Fruit fly (Drosophila melanogaster) whole organism, embryonic: ENCODE results near the gene CG3040.

Source experiments
- Adf1 ChIP-seq: fragments of 200-800 bp; sonication (Bioruptor generic); IDR thresholded peaks from 2 replicates; pipeline ENCODE4 v1.3.6; 2022; ENCODE audit warnings: missing biosample characterization, missing genetic modification characterization
- Bteb2 ChIP-seq: fragments of 200-800 bp; sonication (Bioruptor generic); optimal IDR thresholded peaks from 2 replicates; lab custom pipeline; 2016; ENCODE audit warnings: missing biosample characterization, missing genetic modification characterization
- CG10654 ChIP-seq: fragments of 200-800 bp; sonication (Bioruptor generic); optimal IDR thresholded peaks from 2 replicates; lab custom pipeline; 2016; ENCODE audit warnings: missing biosample characterization, missing genetic modification characterization
- CG11504 ChIP-seq: fragments of 200-800 bp; sonication (Bioruptor generic); optimal IDR thresholded peaks from 3 replicates; lab custom pipeline; 2019; ENCODE audit warnings: missing biosample characterization, mild to moderate bottlenecking, missing genetic modification characterization, moderate library complexity
- CG12744 ChIP-seq: fragments of 200-800 bp; sonication (Bioruptor generic); optimal IDR thresholded peaks from 2 replicates; lab custom pipeline; 2016; ENCODE audit warnings: missing biosample characterization, missing genetic modification characterization
- CG14050 ChIP-seq: fragments of 200-800 bp; sonication (Bioruptor generic); IDR thresholded peaks from 3 replicates; pipeline ENCODE4 v1.3.6; 2022; ENCODE audit warnings: missing biosample characterization, missing genetic modification characterization
- CG14441 ChIP-seq: fragments of 200-800 bp; sonication (Bioruptor generic); IDR thresholded peaks from 2 replicates; pipeline ENCODE4 v1.3.6; 2022; ENCODE audit warnings: missing biosample characterization, missing genetic modification characterization
- CG15073 ChIP-seq: fragments of 200-800 bp; sonication (Bioruptor generic); optimal IDR thresholded peaks from 2 replicates; lab custom pipeline; 2016; ENCODE audit warnings: missing biosample characterization, missing genetic modification characterization
- CG17359 ChIP-seq: fragments of 200-800 bp; sonication (Bioruptor generic); optimal IDR thresholded peaks from 3 replicates; lab custom pipeline; 2018; ENCODE audit warnings: missing biosample characterization, mild to moderate bottlenecking, missing genetic modification characterization, moderate library complexity
- CG17612 ChIP-seq: fragments of 200-800 bp; sonication (Bioruptor generic); IDR thresholded peaks from 2 replicates; pipeline ENCODE4 v1.3.6; 2022; ENCODE audit warnings: missing biosample characterization, missing genetic modification characterization
- CG31365 ChIP-seq: fragments of 200-800 bp; sonication (Bioruptor generic); optimal IDR thresholded peaks from 2 replicates; lab custom pipeline; 2018; ENCODE audit warnings: missing biosample characterization, mild to moderate bottlenecking, missing genetic modification characterization
- CG3163 ChIP-seq: fragments of 200-800 bp; sonication (Bioruptor generic); optimal IDR thresholded peaks from 3 replicates; lab custom pipeline; 2016; ENCODE audit warnings: missing biosample characterization, missing genetic modification characterization
- CG32767 ChIP-seq: fragments of 200-800 bp; sonication (Bioruptor generic); IDR thresholded peaks from 2 replicates; pipeline ENCODE4 v1.3.6; 2022; ENCODE audit warnings: missing biosample characterization, missing genetic modification characterization
- CG4360 ChIP-seq: fragments of 200-800 bp; sonication (Bioruptor generic); IDR thresholded peaks from 2 replicates; pipeline ENCODE4 v1.3.6; 2022; ENCODE audit warnings: missing biosample characterization, missing genetic modification characterization
- CG5180 ChIP-seq: fragments of 200-800 bp; sonication (Bioruptor generic); optimal IDR thresholded peaks from 3 replicates; lab custom pipeline; 2017; ENCODE audit warnings: missing biosample characterization, missing genetic modification characterization, mild to moderate bottlenecking, moderate library complexity, missing genetic modification reagents
- CG6813 ChIP-seq: fragments of 200-800 bp; sonication (Bioruptor generic); optimal IDR thresholded peaks from 2 replicates; lab custom pipeline; 2017; ENCODE audit warnings: missing biosample characterization, missing genetic modification characterization, mild to moderate bottlenecking, moderate library complexity, missing genetic modification reagents
- CG7745 ChIP-seq: fragments of 200-800 bp; sonication (Bioruptor generic); optimal IDR thresholded peaks from 2 replicates; lab custom pipeline; 2018; ENCODE audit warnings: missing biosample characterization, mild to moderate bottlenecking, missing genetic modification characterization, moderate library complexity
- CG8924 ChIP-seq: fragments of 200-800 bp; optimal IDR thresholded peaks from 3 replicates; lab custom pipeline; 2019; ENCODE audit warnings: missing biosample characterization, mild to moderate bottlenecking, missing genetic modification characterization, moderate library complexity
- Drgx ChIP-seq: fragments of 200-800 bp; sonication (Bioruptor generic); IDR thresholded peaks from 2 replicates; pipeline ENCODE4 v1.3.6; 2022; ENCODE audit warnings: missing biosample characterization, missing genetic modification characterization
- ERR ChIP-seq: fragments of 200-800 bp; sonication (Bioruptor generic); optimal IDR thresholded peaks from 2 replicates; lab custom pipeline; 2016; ENCODE audit warnings: missing biosample characterization, missing genetic modification characterization
- HLH3B ChIP-seq: fragments of 200-800 bp; sonication (Bioruptor generic); IDR thresholded peaks from 2 replicates; pipeline ENCODE4 v1.3.6; 2022; ENCODE audit warnings: missing biosample characterization, missing genetic modification characterization
- Hmr ChIP-seq: fragments of 200-800 bp; sonication (Bioruptor generic); optimal IDR thresholded peaks from 3 replicates; lab custom pipeline; 2017; ENCODE audit warnings: mild to moderate bottlenecking, missing biosample characterization, missing genetic modification reagents, missing genetic modification characterization
- MTF-1 ChIP-seq: fragments of 200-800 bp; sonication (Bioruptor generic); optimal IDR thresholded peaks from 2 replicates; lab custom pipeline; 2018; ENCODE audit warnings: missing biosample characterization, mild to moderate bottlenecking, missing genetic modification characterization, borderline replicate concordance
- Med ChIP-seq: fragments of 200-800 bp; sonication (Bioruptor generic); peaks from one replicate; lab custom pipeline; 2016; ENCODE audit warnings: missing biosample characterization, missing genetic modification characterization, mild to moderate bottlenecking, inconsistent platforms, moderate library complexity
- Opbp ChIP-seq: fragments of 200-800 bp; sonication (Bioruptor generic); IDR thresholded peaks from 3 replicates; pipeline ENCODE4 v1.3.6; 2022; ENCODE audit warnings: missing biosample characterization, missing genetic modification characterization; ENCODE audit not compliant: partially characterized antibody
- Optix ChIP-seq: fragments of 200-800 bp; sonication (Bioruptor generic); IDR thresholded peaks from 3 replicates; pipeline ENCODE4 v1.3.6; 2022; ENCODE audit warnings: missing biosample characterization, missing genetic modification characterization
- PHDP ChIP-seq: fragments of 200-800 bp; sonication (Bioruptor generic); optimal IDR thresholded peaks from 3 replicates; lab custom pipeline; 2018; ENCODE audit warnings: missing biosample characterization, mild to moderate bottlenecking, missing genetic modification characterization, moderate library complexity
- Pdp1 ChIP-seq, 2 experiments: fragments of 200-800 bp; sonication (Bioruptor generic); optimal IDR thresholded peaks; 3 replicates each; lab custom pipeline; 2016; ENCODE audit warnings: missing biosample characterization in 2 of 2, missing genetic modification characterization in 2 of 2, mild to moderate bottlenecking in 1 of 2, moderate library complexity in 1 of 2
- Scr ChIP-seq: fragments of 200-800 bp; sonication (Bioruptor generic); IDR thresholded peaks from 2 replicates; pipeline ENCODE4 v1.3.6; 2022; ENCODE audit warnings: missing biosample characterization, missing genetic modification characterization; ENCODE audit not compliant: partially characterized antibody
- Taf1 ChIP-seq: fragments of 200-800 bp; sonication (Bioruptor generic); IDR thresholded peaks from 2 replicates; pipeline ENCODE4 v1.3.6; 2022; ENCODE audit warnings: missing biosample characterization, missing genetic modification characterization
- Trl ChIP-seq, 3 experiments: fragments of >200 bp in 2 of 3; fragments of 200-800 bp in 1 of 3; sonication (Bioruptor generic) in 1 of 3; optimal IDR thresholded peaks; 2 replicates in 1 of 3; 3 replicates in 2 of 3; lab custom pipeline; 2016 to 2017; ENCODE audit warnings: missing biosample characterization in 1 of 3, missing genetic modification characterization in 1 of 3
- bbx ChIP-seq: fragments of 200-800 bp; sonication (Bioruptor generic); IDR thresholded peaks from 2 replicates; pipeline ENCODE4 v1.3.6; 2022; ENCODE audit warnings: missing biosample characterization, missing genetic modification characterization; ENCODE audit not compliant: partially characterized antibody
- bcd ChIP-seq: fragments of 200-800 bp; sonication (Bioruptor generic); optimal IDR thresholded peaks from 2 replicates; lab custom pipeline; 2017; ENCODE audit warnings: missing biosample characterization, mild to moderate bottlenecking, missing genetic modification characterization
- chinmo ChIP-seq: fragments of 200-800 bp; sonication (Bioruptor generic); IDR thresholded peaks from 4 replicates; pipeline ENCODE4 v1.3.6; 2022; ENCODE audit warnings: missing biosample characterization, missing genetic modification characterization; ENCODE audit not compliant: partially characterized antibody
- gce ChIP-seq: fragments of 200-800 bp; sonication (Bioruptor generic); IDR thresholded peaks from 3 replicates; pipeline ENCODE4 v1.3.6; 2022; ENCODE audit warnings: missing biosample characterization, missing genetic modification characterization
- gro ChIP-seq: fragments of 200-800 bp; sonication (Bioruptor generic); optimal IDR thresholded peaks from 2 replicates; lab custom pipeline; 2016; ENCODE audit warnings: missing biosample characterization, missing genetic modification characterization
- gsb ChIP-seq: fragments of 200-800 bp; sonication (Bioruptor generic); IDR thresholded peaks from 2 replicates; pipeline ENCODE4 v1.3.6; 2022; ENCODE audit warnings: missing biosample characterization, missing genetic modification characterization
- hbn ChIP-seq: fragments of 200-800 bp; sonication (Bioruptor generic); IDR thresholded peaks from 2 replicates; pipeline ENCODE4 v1.3.6; 2022; ENCODE audit warnings: missing biosample characterization, missing genetic modification characterization; ENCODE audit not compliant: partially characterized antibody
- klu ChIP-seq: fragments of 200-800 bp; sonication (Bioruptor generic); IDR thresholded peaks from 2 replicates; pipeline ENCODE4 v1.3.6; 2022; ENCODE audit warnings: missing biosample characterization, missing genetic modification characterization
- kni ChIP-seq: fragments of 200-800 bp; sonication (Bioruptor generic); optimal IDR thresholded peaks from 3 replicates; lab custom pipeline; 2017; ENCODE audit warnings: mild to moderate bottlenecking, missing biosample characterization, missing genetic modification reagents, missing genetic modification characterization
- knrl ChIP-seq: fragments of 200-800 bp; sonication (Bioruptor generic); IDR thresholded peaks from 3 replicates; pipeline ENCODE4 v1.3.6; 2022; ENCODE audit warnings: missing biosample characterization, missing genetic modification characterization; ENCODE audit not compliant: partially characterized antibody
- lab ChIP-seq: fragments of 200-800 bp; sonication (Bioruptor generic); optimal IDR thresholded peaks from 3 replicates; lab custom pipeline; 2017; ENCODE audit warnings: missing biosample characterization, missing genetic modification characterization, mild to moderate bottlenecking, moderate library complexity, missing genetic modification reagents
- lilli ChIP-seq: fragments of 200-800 bp; sonication (Bioruptor generic); optimal IDR thresholded peaks from 3 replicates; lab custom pipeline; 2016; ENCODE audit warnings: missing biosample characterization, missing genetic modification characterization
- mirr ChIP-seq: fragments of 200-800 bp; sonication (Bioruptor generic); optimal IDR thresholded peaks from 3 replicates; lab custom pipeline; 2018; ENCODE audit warnings: missing biosample characterization, mild to moderate bottlenecking, missing genetic modification characterization
- psq ChIP-seq: fragments of 200-800 bp; sonication (Bioruptor generic); optimal IDR thresholded peaks from 2 replicates; lab custom pipeline; 2017; ENCODE audit warnings: missing biosample characterization, missing genetic modification characterization
- rib ChIP-seq: fragments of 200-800 bp; sonication (Bioruptor generic); IDR thresholded peaks from 2 replicates; pipeline ENCODE4 v1.3.6; 2022; ENCODE audit warnings: missing biosample characterization, missing genetic modification characterization
- sc ChIP-seq, 3 experiments: fragments of >200 bp in 2 of 3; fragments of 200-800 bp in 1 of 3; sonication (Bioruptor generic) in 1 of 3; optimal IDR thresholded peaks; 2 replicates in 2 of 3; 3 replicates in 1 of 3; lab custom pipeline; 2017; ENCODE audit warnings: mild to moderate bottlenecking in 1 of 3, missing biosample characterization in 1 of 3, missing genetic modification characterization in 1 of 3, missing genetic modification reagents in 1 of 3
- so ChIP-seq: fragments of 200-800 bp; sonication (Bioruptor generic); IDR thresholded peaks from 3 replicates; pipeline ENCODE4 v1.3.6; 2022; ENCODE audit warnings: missing biosample characterization, missing genetic modification characterization

The CG3040 gene

DNA sequence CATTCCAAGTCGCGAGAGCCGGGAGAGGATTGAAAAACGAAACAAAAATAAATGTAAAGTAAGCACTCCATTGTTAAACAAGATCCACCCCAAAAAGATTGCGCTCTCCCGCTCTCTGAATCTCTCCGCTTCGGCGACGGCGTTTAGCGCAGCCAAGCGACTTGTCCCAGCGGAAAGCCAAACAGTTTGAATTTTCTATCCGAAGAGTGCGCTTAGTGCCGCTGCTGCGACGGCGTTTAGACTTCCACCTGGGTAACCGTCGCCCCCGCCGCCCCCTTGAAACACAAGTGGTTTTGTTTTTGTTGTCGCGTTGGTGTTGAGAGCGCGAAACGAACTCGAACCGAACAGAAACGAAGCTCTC lies 25.3 kb upstream of the CG3040 start, which contains the start of gene Inx2 (continued):
- no peak for TF ChIP-seq Taf1
- peak; percentile 26 for TF ChIP-seq Scr (GFP tag; lab: Robert Waterston, UW)
- 0 out of 2 replicates have a peak, but pooled peaks have one; percentile 9 for TF ChIP-seq CG32767 (GFP tag; lab: Robert Waterston, UW)
- 0 out of 2 replicates have a peak, but pooled peaks have one; percentile 15 for TF ChIP-seq HLH3B (GFP tag; lab: Robert Waterston, UW)
- TF ChIP-seq chinmo (GFP tag; lab: Robert Waterston, UW) = peak; percentile 92
- TF ChIP-seq CG15073 = no peak
- peak; percentile 34 for TF ChIP-seq CG31365 (tag; lab: Kevin White, UChicago)
- TF ChIP-seq lab (GFP tag; lab: Kevin White, UChicago) = peak; percentile 58
- TF ChIP-seq CG4360 (GFP tag; lab: Robert Waterston, UW) = peak; percentile 87
- TF ChIP-seq CG17612 (GFP tag; lab: Robert Waterston, UW) = no peak
- peak; percentile 70 for TF ChIP-seq CG3163 (GFP tag; lab: Kevin White, UChicago)
- TF ChIP-seq CG8924 (tag; lab: Kevin White, UChicago) = peak; percentile 32
- 0 out of 3 replicates have a peak, but pooled peaks have one; percentile 41 for TF ChIP-seq knrl (GFP tag; lab: Robert Waterston, UW)
- TF ChIP-seq CG5180 = peak; percentile 92
- TF ChIP-seq gce = peak; percentile 60; the same call in 1 of the 3 replicates
- TF ChIP-seq Med (GFP tag; lab: Kevin White, UChicago) = peak; percentile 91
- TF ChIP-seq gsb = no peak
- peak; percentile 7 for TF ChIP-seq CG17359 (tag; lab: Kevin White, UChicago)
- TF ChIP-seq lilli (GFP tag; lab: Kevin White, UChicago) = peak; percentile 47
- peak; percentile 65 for TF ChIP-seq kni
- TF ChIP-seq Drgx = peak; percentile 12; the same call in 1 of the 2 replicates
- no peak for TF ChIP-seq Optix
- peak; percentile 88 to 94 for TF ChIP-seq Trl (optimal IDR thresholded peaks at IDR 0.05; lab: Kevin White, UChicago)
- peak; percentile 57 for TF ChIP-seq Trl (GFP tag; optimal IDR thresholded peaks at IDR 0.05; lab: Kevin White, UChicago)
- peak; percentile 25 for TF ChIP-seq PHDP
- peak in 1 of 2 experiments; percentile 37 for TF ChIP-seq Pdp1 (GFP tag; optimal IDR thresholded peaks at IDR 0.05; lab: Kevin White, UChicago)
- 0 out of 3 replicates have a peak, but pooled peaks have one; percentile 10 for TF ChIP-seq so
- TF ChIP-seq MTF-1 (GFP tag; lab: Kevin White, UChicago) = peak; percentile 29
- TF ChIP-seq CG11504 (tag; lab: Kevin White, UChicago) = peak; percentile 2
- peak; percentile 67 for TF ChIP-seq bbx (GFP tag; lab: Robert Waterston, UW)
- peak; percentile 64; the same call in 1 of the 3 replicates for TF ChIP-seq Opbp (GFP tag; lab: Robert Waterston, UW)
- no peak for TF ChIP-seq CG12744 (GFP tag; lab: Kevin White, UChicago)
- TF ChIP-seq ERR (GFP tag; lab: Kevin White, UChicago) = peak; percentile 37
- TF ChIP-seq CG14441 (GFP tag; lab: Robert Waterston, UW) = no peak
- TF ChIP-seq hbn (GFP tag; lab: Robert Waterston, UW) = 0 out of 2 replicates have a peak, but pooled peaks have one; percentile 16
- 0 out of 2 replicates have a peak, but pooled peaks have one; percentile 56 for TF ChIP-seq rib (GFP tag; lab: Robert Waterston, UW)
- no peak; the same call in 2 of the 3 replicates for TF ChIP-seq CG14050 (GFP tag; lab: Robert Waterston, UW)
- peak; percentile 82 for TF ChIP-seq Adf1 (GFP tag; lab: Robert Waterston, UW)
- peak; percentile 9 for TF ChIP-seq Bteb2 (GFP tag; lab: Kevin White, UChicago)
- TF ChIP-seq mirr (GFP tag; lab: Kevin White, UChicago) = peak; percentile 76
- no peak for TF ChIP-seq sc (optimal IDR thresholded peaks at IDR 0.05; lab: Kevin White, UChicago)
- no peak for TF ChIP-seq sc (GFP tag; optimal IDR thresholded peaks at IDR 0.05; lab: Kevin White, UChicago)
- no peak for TF ChIP-seq klu (GFP tag; lab: Robert Waterston, UW)
- TF ChIP-seq CG10654 = no peak
- TF ChIP-seq bcd (GFP tag; lab: Kevin White, UChicago) = no peak
- TF ChIP-seq gro = peak; percentile 52
- TF ChIP-seq CG7745 (tag; lab: Kevin White, UChicago) = peak; percentile 7
- peak; percentile 14 for TF ChIP-seq CG6813 (GFP tag; lab: Kevin White, UChicago)
- no peak for TF ChIP-seq psq (GFP tag; lab: Kevin White, UChicago)
- TF ChIP-seq Hmr (GFP tag; lab: Kevin White, UChicago) = peak; percentile 30
